Worm (Caenorhabditis elegans): ENCODE results near the gene kdin-1.

DNA sequence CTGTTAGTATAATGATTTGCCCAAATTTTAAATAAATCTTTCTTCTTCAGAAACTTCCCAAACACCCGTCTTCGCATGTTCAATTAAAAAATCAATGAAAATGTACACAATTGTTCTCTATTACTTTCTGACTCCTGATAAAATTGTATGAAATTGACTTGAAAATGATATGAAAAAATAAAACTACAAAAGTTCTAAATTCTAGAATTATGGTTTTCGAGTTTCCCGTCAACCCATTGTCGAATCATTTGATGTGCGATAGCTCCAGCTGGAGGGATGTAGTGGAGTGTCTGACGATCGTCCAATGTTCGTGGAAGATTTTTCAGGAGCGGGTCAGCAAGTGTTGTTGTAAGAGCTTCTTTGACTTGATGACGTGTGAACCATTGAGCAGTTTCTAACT lies 28.5 kb upstream of the kdin-1 start:
- TF ChIP-seq snpc-4 (tag; optimal IDR thresholded peaks at IDR 0.05) (no peak), nhr-237 (tag; optimal IDR thresholded peaks at IDR 0.05) (no peak), elt-3 (tag; optimal IDR thresholded peaks at IDR 0.05) (no peak), aly-2 (tag; optimal IDR thresholded peaks at IDR 0.05) (no peak), egl-27 (tag; optimal IDR thresholded peaks at IDR 0.05) (no peak), ztf-11 (tag; optimal IDR thresholded peaks at IDR 0.05) (no peak), unc-62 (GFP tag; optimal IDR thresholded peaks at IDR 0.05) (no peak), mdl-1 (tag; optimal IDR thresholded peaks at IDR 0.05) (no peak)

Measured in whole organism, L3 larva.